Fruit fly (Drosophila melanogaster): ENCODE results near the gene CG14650.

DNA sequence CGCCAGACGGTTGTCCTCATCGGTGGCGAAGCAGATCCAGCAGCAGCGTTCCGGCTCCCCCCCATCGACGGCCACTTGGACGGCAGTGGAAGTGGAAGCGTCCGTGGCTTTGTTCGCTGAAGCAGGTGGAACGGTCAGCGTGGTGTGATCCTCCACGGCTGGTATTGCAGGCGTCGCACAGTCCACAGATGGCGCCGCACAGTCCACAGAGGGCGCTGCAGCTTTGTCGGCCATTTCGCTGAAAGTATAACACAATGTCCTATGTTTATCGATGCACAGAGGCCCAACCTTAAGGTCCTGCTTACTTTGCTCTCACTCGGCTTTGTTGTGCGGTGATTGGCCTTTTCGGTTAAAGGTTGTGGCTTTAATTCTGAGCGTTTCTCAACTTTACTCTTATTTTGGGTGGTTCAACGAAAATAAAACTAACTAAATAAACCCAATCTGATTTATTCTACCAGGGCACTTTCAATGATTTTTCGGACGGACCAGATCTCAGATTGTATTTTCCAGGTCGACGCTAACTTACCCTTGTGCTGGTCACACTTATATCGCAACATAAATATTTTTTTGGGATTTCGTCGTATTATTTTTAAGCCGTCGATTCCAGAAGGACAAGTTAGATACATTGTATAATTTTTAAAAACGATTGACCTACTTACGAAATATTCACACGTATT lies 39.6 kb upstream of the CG14650 start, which contains the start of gene CG9855:
- TF ChIP-seq CG5204 (GFP tag; optimal IDR thresholded peaks at IDR 0.05) (no peak), kay (GFP tag; ENCODE audit: borderline replicate concordance) (no peak), Hr96 (GFP tag; optimal IDR thresholded peaks at IDR 0.05) (no peak), cnc (optimal IDR thresholded peaks at IDR 0.05) (no peak), CG33017 (tag; optimal IDR thresholded peaks at IDR 0.05) (no peak), ovo (GFP tag; optimal IDR thresholded peaks at IDR 0.05) (no peak), Clk (GFP tag; optimal IDR thresholded peaks at IDR 0.05) (no peak), CG14711 (tag; optimal IDR thresholded peaks at IDR 0.05) (no peak), cic (GFP tag; optimal IDR thresholded peaks at IDR 0.05) (no peak), CG7045 (GFP tag; optimal IDR thresholded peaks at IDR 0.05) (no peak), tj (GFP tag; optimal IDR thresholded peaks at IDR 0.05) (no peak)
